Fruit fly (Drosophila melanogaster) whole organism, embryonic: ENCODE measurements around the gene CG5938.

Experiments
- ATbp ChIP-seq: fragments of 200-800 bp; sonication (Bioruptor generic); optimal IDR thresholded peaks from 2 replicates; lab custom pipeline; 2017; ENCODE audit warnings: missing biosample characterization, mild to moderate bottlenecking, missing genetic modification characterization, missing genetic modification reagents
- C15 ChIP-seq: fragments of 200-800 bp; sonication (Bioruptor generic); IDR thresholded peaks from 3 replicates; pipeline ENCODE4 v1.3.6; 2022; ENCODE audit warnings: missing biosample characterization, missing genetic modification characterization
- CG10462 ChIP-seq: fragments of 200-800 bp; sonication (Bioruptor generic); optimal IDR thresholded peaks from 2 replicates; lab custom pipeline; 2016; ENCODE audit warnings: missing biosample characterization, missing genetic modification characterization
- CG11398 ChIP-seq: fragments of 200-800 bp; sonication (Bioruptor generic); optimal IDR thresholded peaks from 2 replicates; lab custom pipeline; 2016; ENCODE audit warnings: missing biosample characterization, missing genetic modification characterization
- CG13775 ChIP-seq: fragments of 200-800 bp; sonication (Bioruptor generic); optimal IDR thresholded peaks from 3 replicates; lab custom pipeline; 2017; ENCODE audit warnings: missing biosample characterization, mild to moderate bottlenecking, missing genetic modification characterization
- CG14050 ChIP-seq: fragments of 200-800 bp; sonication (Bioruptor generic); IDR thresholded peaks from 3 replicates; pipeline ENCODE4 v1.3.6; 2022; ENCODE audit warnings: missing biosample characterization, missing genetic modification characterization
- CG14710 ChIP-seq: fragments of 200-800 bp; sonication (Bioruptor generic); optimal IDR thresholded peaks from 3 replicates; lab custom pipeline; 2019; ENCODE audit warnings: missing biosample characterization, mild to moderate bottlenecking, missing genetic modification characterization, moderate library complexity
- CG15011 ChIP-seq: fragments of 200-800 bp; sonication (Bioruptor generic); optimal IDR thresholded peaks from 3 replicates; lab custom pipeline; 2018; ENCODE audit warnings: missing biosample characterization, mild to moderate bottlenecking, missing genetic modification characterization
- CG1602 ChIP-seq: fragments of 200-800 bp; sonication (Bioruptor generic); optimal IDR thresholded peaks from 3 replicates; lab custom pipeline; 2016; ENCODE audit warnings: missing biosample characterization, missing genetic modification characterization
- CG1647 ChIP-seq: fragments of 200-800 bp; sonication (Bioruptor generic); optimal IDR thresholded peaks from 3 replicates; lab custom pipeline; 2016; ENCODE audit warnings: missing biosample characterization, missing genetic modification characterization
- CG17328 ChIP-seq: fragments of 200-800 bp; sonication (Bioruptor generic); IDR thresholded peaks from 2 replicates; pipeline ENCODE4 v1.3.6; 2022; ENCODE audit warnings: missing biosample characterization, missing genetic modification characterization
- CG2875 ChIP-seq: fragments of 200-800 bp; sonication (Bioruptor generic); optimal IDR thresholded peaks from 2 replicates; lab custom pipeline; 2017; ENCODE audit warnings: missing biosample characterization, mild to moderate bottlenecking, missing genetic modification characterization, missing genetic modification reagents
- CG30431 ChIP-seq: fragments of 200-800 bp; sonication (Bioruptor generic); optimal IDR thresholded peaks from 2 replicates; lab custom pipeline; 2017; ENCODE audit warnings: missing biosample characterization, missing genetic modification characterization
- CG31441 ChIP-seq: fragments of 200-800 bp; sonication (Bioruptor generic); IDR thresholded peaks from 2 replicates; pipeline ENCODE4 v1.3.6; 2022; ENCODE audit warnings: missing biosample characterization, missing genetic modification characterization
- CG3163 ChIP-seq: fragments of 200-800 bp; sonication (Bioruptor generic); optimal IDR thresholded peaks from 3 replicates; lab custom pipeline; 2016; ENCODE audit warnings: missing biosample characterization, missing genetic modification characterization
- CG3407 ChIP-seq: fragments of 200-800 bp; sonication (Bioruptor generic); optimal IDR thresholded peaks from 2 replicates; lab custom pipeline; 2018; ENCODE audit warnings: missing biosample characterization, mild to moderate bottlenecking, missing genetic modification characterization
- CG3995 ChIP-seq: fragments of 200-800 bp; sonication (Bioruptor generic); optimal IDR thresholded peaks from 3 replicates; lab custom pipeline; 2016; ENCODE audit warnings: missing biosample characterization, missing genetic modification characterization
- CG4282 ChIP-seq: fragments of 200-800 bp; sonication (Bioruptor generic); optimal IDR thresholded peaks from 2 replicates; lab custom pipeline; 2016; ENCODE audit warnings: missing biosample characterization, missing genetic modification characterization
- CG5953 ChIP-seq: fragments of 200-800 bp; sonication (Bioruptor generic); IDR thresholded peaks from 2 replicates; pipeline ENCODE4 v1.3.6; 2022; ENCODE audit warnings: missing biosample characterization, missing genetic modification characterization
- CG6689 ChIP-seq: fragments of 200-800 bp; sonication (Bioruptor generic); IDR thresholded peaks from 2 replicates; pipeline ENCODE4 v1.3.6; 2022; ENCODE audit warnings: missing biosample characterization, missing genetic modification characterization
- CG6791 ChIP-seq: fragments of 200-800 bp; sonication (Bioruptor generic); IDR thresholded peaks from 3 replicates; pipeline ENCODE4 v1.3.6; 2022; ENCODE audit warnings: missing biosample characterization, missing genetic modification characterization; ENCODE audit not compliant: partially characterized antibody
- CG7556 ChIP-seq: fragments of 200-800 bp; sonication (Bioruptor generic); optimal IDR thresholded peaks from 2 replicates; lab custom pipeline; 2017; ENCODE audit warnings: missing biosample characterization, mild to moderate bottlenecking, missing genetic modification characterization
- CG8359 ChIP-seq: fragments of 200-800 bp; sonication (Bioruptor generic); optimal IDR thresholded peaks from 2 replicates; lab custom pipeline; 2017; ENCODE audit warnings: missing biosample characterization, mild to moderate bottlenecking, missing genetic modification characterization, borderline replicate concordance
- CHES-1-like ChIP-seq: fragments of 200-800 bp; sonication (Bioruptor generic); optimal IDR thresholded peaks from 2 replicates; lab custom pipeline; 2016; ENCODE audit warnings: missing biosample characterization, missing genetic modification characterization
- D ChIP-seq, 2 experiments: fragments of 200-800 bp in 1 of 2; fragments of >200 bp in 1 of 2; sonication (Bioruptor generic) in 1 of 2; optimal IDR thresholded peaks; 2 replicates in 1 of 2; 3 replicates in 1 of 2; lab custom pipeline; 2017; ENCODE audit warnings: mild to moderate bottlenecking in 1 of 2, missing biosample characterization in 1 of 2, missing genetic modification characterization in 1 of 2, missing genetic modification reagents in 1 of 2
- Dbx ChIP-seq: fragments of 200-800 bp; sonication (Bioruptor generic); IDR thresholded peaks from 3 replicates; pipeline ENCODE4 v1.3.6; 2022; ENCODE audit warnings: missing biosample characterization, missing genetic modification characterization
- HmgD ChIP-seq: fragments of 200-800 bp; sonication (Bioruptor generic); optimal IDR thresholded peaks from 3 replicates; lab custom pipeline; 2016; ENCODE audit warnings: missing biosample characterization, missing genetic modification characterization
- NfI ChIP-seq: fragments of 200-800 bp; sonication (Bioruptor generic); optimal IDR thresholded peaks from 3 replicates; lab custom pipeline; 2018; ENCODE audit warnings: missing biosample characterization, mild to moderate bottlenecking, missing genetic modification characterization, moderate library complexity
- Sox100B ChIP-seq: fragments of 200-800 bp; sonication (Bioruptor generic); optimal IDR thresholded peaks from 3 replicates; lab custom pipeline; 2018; ENCODE audit warnings: missing biosample characterization, mild to moderate bottlenecking, missing genetic modification characterization
- Sry-β ChIP-seq: fragments of 200-800 bp; sonication (Bioruptor generic); optimal IDR thresholded peaks from 2 replicates; lab custom pipeline; 2018; ENCODE audit warnings: missing biosample characterization, mild to moderate bottlenecking, missing genetic modification characterization, moderate library complexity
- TFAM ChIP-seq: fragments of 200-800 bp; sonication (Bioruptor generic); optimal IDR thresholded peaks from 2 replicates; lab custom pipeline; 2017; ENCODE audit warnings: missing biosample characterization, missing genetic modification characterization, inconsistent platforms
- Usf ChIP-seq: fragments of 200-800 bp; sonication (Bioruptor generic); optimal IDR thresholded peaks from 2 replicates; lab custom pipeline; 2017; ENCODE audit warnings: missing genotype, missing biosample characterization, missing genetic modification characterization
- ase ChIP-seq: fragments of 200-800 bp; sonication (Bioruptor generic); IDR thresholded peaks from 3 replicates; pipeline ENCODE4 v1.3.6; 2022; ENCODE audit warnings: missing biosample characterization, missing genetic modification characterization
- gcm ChIP-seq: fragments of 200-800 bp; sonication (Bioruptor generic); optimal IDR thresholded peaks from 2 replicates; lab custom pipeline; 2019; ENCODE audit warnings: missing biosample characterization, mild to moderate bottlenecking, missing genetic modification characterization, moderate library complexity
- grau ChIP-seq: fragments of 200-800 bp; optimal IDR thresholded peaks from 3 replicates; lab custom pipeline; 2019; ENCODE audit warnings: missing biosample characterization, mild to moderate bottlenecking, missing genetic modification characterization, moderate library complexity
- her ChIP-seq: fragments of 200-800 bp; sonication (Bioruptor generic); optimal IDR thresholded peaks from 2 replicates; lab custom pipeline; 2016; ENCODE audit warnings: missing biosample characterization, missing genetic modification characterization
- jumu ChIP-seq: fragments of 200-800 bp; sonication (Bioruptor generic); optimal IDR thresholded peaks from 3 replicates; lab custom pipeline; 2016; ENCODE audit warnings: missing biosample characterization, missing genetic modification characterization
- kay ChIP-seq: fragments of 200-800 bp; sonication (Bioruptor generic); optimal IDR thresholded peaks from 2 replicates; lab custom pipeline; 2016; ENCODE audit warnings: missing biosample characterization, missing genetic modification characterization
- odd ChIP-seq: fragments of 200-800 bp; sonication (Bioruptor generic); optimal IDR thresholded peaks from 2 replicates; lab custom pipeline; 2017; ENCODE audit warnings: missing biosample characterization, mild to moderate bottlenecking, missing genetic modification characterization
- p53 ChIP-seq: fragments of 200-800 bp; sonication (Bioruptor generic); optimal IDR thresholded peaks from 2 replicates; lab custom pipeline; 2016; ENCODE audit warnings: missing biosample characterization, missing genetic modification characterization
- pfk ChIP-seq: fragments of 200-800 bp; sonication (Bioruptor generic); optimal IDR thresholded peaks from 2 replicates; lab custom pipeline; 2018; ENCODE audit warnings: missing biosample characterization, mild to moderate bottlenecking, missing genetic modification characterization, moderate library complexity
- ranshi ChIP-seq: fragments of 200-800 bp; sonication (Bioruptor generic); IDR thresholded peaks from 2 replicates; pipeline ENCODE4 v1.3.6; 2022; ENCODE audit warnings: missing biosample characterization, missing genetic modification characterization
- ro ChIP-seq: fragments of 200-800 bp; sonication (Bioruptor generic); IDR thresholded peaks from 2 replicates; pipeline ENCODE4 v1.3.6; 2022; ENCODE audit warnings: missing biosample characterization, missing genetic modification characterization
- sisA ChIP-seq: fragments of 200-800 bp; sonication (Bioruptor generic); IDR thresholded peaks from 2 replicates; pipeline ENCODE4 v1.3.6; 2022; ENCODE audit warnings: missing biosample characterization, missing genetic modification characterization
- ssp ChIP-seq: fragments of 200-800 bp; sonication (Bioruptor generic); IDR thresholded peaks from 2 replicates; pipeline ENCODE4 v1.3.6; 2022; ENCODE audit warnings: missing biosample characterization, missing genetic modification characterization
- stwl ChIP-seq: fragments of 200-800 bp; sonication (Bioruptor generic); optimal IDR thresholded peaks from 3 replicates; lab custom pipeline; 2018; ENCODE audit warnings: missing biosample characterization, mild to moderate bottlenecking, missing genetic modification characterization, moderate library complexity
- twi ChIP-seq: fragments of 200-800 bp; optimal IDR thresholded peaks from 2 replicates; lab custom pipeline; 2019; ENCODE audit warnings: missing biosample characterization, mild to moderate bottlenecking, missing genetic modification characterization, moderate library complexity
- wor ChIP-seq: fragments of 200-800 bp; sonication (Bioruptor generic); IDR thresholded peaks from 2 replicates; pipeline ENCODE4 v1.3.6; 2022; ENCODE audit warnings: missing biosample characterization, missing genetic modification characterization

CG5938 gene

dm6 chr3R:27288202-27289135, 13.9 kb downstream of the CG5938 start, which contains the start of the genes bigmax and Hmu (continued):
- TF ChIP-seq Usf (peak; percentile 73), CG1602 (GFP tag; lab: Kevin White, UChicago) (peak; percentile 84), CG14050 (GFP tag; lab: Robert Waterston, UW) (peak; percentile 76), ro (peak; percentile 53), Sry-β (GFP tag; lab: Kevin White, UChicago) (no peak), CG3407 (GFP tag; lab: Kevin White, UChicago) (peak; percentile 32), twi (tag; lab: Kevin White, UChicago) (peak; percentile 69), stwl (tag; lab: Kevin White, UChicago) (peak; percentile 80), CG3995 (GFP tag; lab: Kevin White, UChicago) (peak; percentile 46), Dbx (peak; percentile 92), CG14710 (tag; lab: Kevin White, UChicago) (peak; percentile 88), CG30431 (peak; percentile 65), kay (peak; percentile 77), sisA (peak; percentile 83), CG1647 (GFP tag; lab: Kevin White, UChicago) (peak; percentile 86), CG4282 (GFP tag; lab: Kevin White, UChicago) (peak; percentile 78), gcm (GFP tag; lab: Kevin White, UChicago) (peak; percentile 62), wor (GFP tag; lab: Robert Waterston, UW) (peak; percentile 66), TFAM (no peak), CG7556 (GFP tag; lab: Kevin White, UChicago) (peak; percentile 67), grau (peak; percentile 85), CG13775 (GFP tag; lab: Kevin White, UChicago) (peak; percentile 86), Sox100B (GFP tag; lab: Kevin White, UChicago) (no peak), pfk (GFP tag; lab: Kevin White, UChicago) (peak; percentile 1), ranshi (GFP tag; lab: Robert Waterston, UW) (peak; percentile 90), ase (GFP tag; lab: Robert Waterston, UW) (peak; percentile 80), CG8359 (GFP tag; lab: Kevin White, UChicago) (no peak), p53 (GFP tag; lab: Kevin White, UChicago) (peak; percentile 60), CG15011 (GFP tag; lab: Kevin White, UChicago) (peak; percentile 6), CG11398 (GFP tag; lab: Kevin White, UChicago) (peak; percentile 31), D (optimal IDR thresholded peaks at IDR 0.05; lab: Kevin White, UChicago) (no peak), D (GFP tag; optimal IDR thresholded peaks at IDR 0.05; lab: Kevin White, UChicago) (peak; percentile 53), HmgD (GFP tag; lab: Kevin White, UChicago) (peak; percentile 79), CG6791 (peak; percentile 84; the same call in 2 of the 3 replicates), CG6689 (GFP tag; lab: Robert Waterston, UW) (peak; percentile 79), jumu (GFP tag; lab: Kevin White, UChicago) (peak; percentile 89), CHES-1-like (peak; percentile 92), ssp (GFP tag; lab: Robert Waterston, UW) (peak; percentile 81), C15 (GFP tag; lab: Robert Waterston, UW) (peak; percentile 58; the same call in 1 of the 3 replicates), odd (GFP tag; lab: Kevin White, UChicago) (peak; percentile 36), CG31441 (peak; percentile 67), CG5953 (no peak; the same call in 1 of the 2 replicates), her (peak; percentile 87), ATbp (GFP tag; lab: Kevin White, UChicago) (peak; percentile 21), NfI (GFP tag; lab: Kevin White, UChicago) (peak; percentile 79), CG10462 (GFP tag; lab: Kevin White, UChicago) (peak; percentile 75), CG3163 (GFP tag; lab: Kevin White, UChicago) (peak; percentile 76), CG2875 (GFP tag; lab: Kevin White, UChicago) (no peak), CG17328 (GFP tag; lab: Robert Waterston, UW) (peak; percentile 82)
